Fruit fly (Drosophila melanogaster) whole organism, embryonic: Measurements from ENCODE around the gene CG6928.

ENCODE experiments used
- CG14860 ChIP-seq: fragments of 200-800 bp; sonication (Bioruptor generic); IDR thresholded peaks from 3 replicates; pipeline ENCODE4 v1.3.6; 2022; ENCODE audit warnings: missing biosample characterization, missing genetic modification characterization; ENCODE audit not compliant: partially characterized antibody
- CG15479 ChIP-seq: fragments of 200-800 bp; sonication (Bioruptor generic); optimal IDR thresholded peaks from 3 replicates; lab custom pipeline; 2019; ENCODE audit warnings: missing biosample characterization, mild to moderate bottlenecking, missing genetic modification characterization, moderate library complexity
- CG16779 ChIP-seq: fragments of 200-800 bp; sonication (Bioruptor generic); IDR thresholded peaks from 2 replicates; pipeline ENCODE4 v1.3.6; 2022; ENCODE audit warnings: missing biosample characterization, missing genetic modification characterization
- CG3726 ChIP-seq: fragments of 200-800 bp; sonication (Bioruptor generic); IDR thresholded peaks from 3 replicates; pipeline ENCODE4, ENCODE4 v1.3.6; 2022; ENCODE audit warnings: missing biosample characterization, missing genetic modification characterization
- CG6854 ChIP-seq: fragments of 200-800 bp; sonication (Bioruptor generic); optimal IDR thresholded peaks from 3 replicates; lab custom pipeline; 2017; ENCODE audit warnings: missing biosample characterization, mild to moderate bottlenecking, missing genetic modification characterization
- ash1 ChIP-seq: fragments of 200-800 bp; sonication (Bioruptor generic); optimal IDR thresholded peaks from 2 replicates; lab custom pipeline; 2018; ENCODE audit warnings: missing biosample characterization, mild to moderate bottlenecking, missing genetic modification characterization
- esg ChIP-seq: fragments of 200-800 bp; sonication (Bioruptor generic); conservative IDR thresholded peaks from 2 replicates; pipeline ENCODE4 v1.3.6; 2022; ENCODE audit warnings: missing biosample characterization, missing genetic modification characterization
- slp2 ChIP-seq: fragments of 200-800 bp; sonication (Bioruptor generic); optimal IDR thresholded peaks from 2 replicates; lab custom pipeline; 2016; ENCODE audit warnings: missing biosample characterization, missing genetic modification characterization

- TF ChIP-seq CG15479 (GFP tag; lab: Kevin White, UChicago), result no peak
- TF ChIP-seq CG14860 (GFP tag; lab: Robert Waterston, UW), result no peak
- TF ChIP-seq esg (GFP tag; lab: Robert Waterston, UW), result peak; percentile 34; the same call in 1 of the 2 replicates
- no peak for TF ChIP-seq ash1 (GFP tag; lab: Kevin White, UChicago)
- no peak for TF ChIP-seq CG3726
- no peak for TF ChIP-seq slp2 (GFP tag; lab: Kevin White, UChicago)
- no peak for TF ChIP-seq CG16779 (GFP tag; lab: Robert Waterston, UW)
- TF ChIP-seq CG6854, result no peak
Observed at dm6 chr3L:12050629-12051028, 47.7 kb downstream of the CG6928 start.
